Fruit fly (Drosophila melanogaster): ENCODE measurements around the gene CG32263.

DNA sequence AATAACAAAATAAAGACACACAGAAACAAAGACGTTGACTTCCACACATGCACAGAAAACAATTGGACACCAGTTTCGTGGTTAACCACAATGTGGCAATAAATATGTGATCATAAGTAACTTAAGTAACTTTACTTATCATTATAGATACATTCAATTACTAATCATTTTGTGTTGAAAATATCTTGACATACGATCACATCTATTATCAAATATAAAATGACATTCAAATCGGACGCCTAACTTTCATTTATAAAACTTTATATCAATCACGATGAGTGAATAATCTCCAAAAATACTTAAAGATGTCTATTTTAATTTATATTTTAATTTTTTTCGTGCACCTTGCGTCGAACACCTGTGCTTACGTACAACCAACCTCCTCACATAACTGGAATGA lies 32.5 kb downstream of the CG32263 start:
- TF ChIP-seq CG11560 (tag; IDR thresholded peaks at IDR 0.05) (no peak), Gug (GFP tag; IDR thresholded peaks at IDR 0.05) (no peak), Blimp-1 (GFP tag; optimal IDR thresholded peaks at IDR 0.05) (no peak), ato (GFP tag; IDR thresholded peaks at IDR 0.05; ENCODE audit: partially characterized antibody) (no peak), CG17912 (GFP tag; optimal IDR thresholded peaks at IDR 0.05) (no peak), CG8281 (tag; optimal IDR thresholded peaks at IDR 0.05) (no peak), chn (GFP tag; optimal IDR thresholded peaks at IDR 0.05) (no peak), inv (GFP tag; IDR thresholded peaks at IDR 0.05; ENCODE audit: partially characterized antibody) (no peak), hth (optimal IDR thresholded peaks at IDR 0.05) (no peak), CG1233 (GFP tag; optimal IDR thresholded peaks at IDR 0.05) (no peak), CG14441 (GFP tag; IDR thresholded peaks at IDR 0.05) (no peak), nom (GFP tag; optimal IDR thresholded peaks at IDR 0.05) (no peak), CG14050 (GFP tag; IDR thresholded peaks at IDR 0.05) (no peak), CG7271 (tag; optimal IDR thresholded peaks at IDR 0.05) (no peak)

Measured in whole organism, embryonic.